Fruit fly (Drosophila melanogaster) whole organism, embryonic: ENCODE data around the gene Yip1d1.
A peak's percentile ranks its signal among the peaks of the same experiment; 100 is the strongest.

ENCODE experiments used
- CG12219 ChIP-seq: fragments of 200-800 bp; sonication (Bioruptor generic); optimal IDR thresholded peaks from 3 replicates; lab custom pipeline; 2018; ENCODE audit warnings: missing biosample characterization, mild to moderate bottlenecking, missing genetic modification characterization
- CG1233 ChIP-seq: fragments of 200-800 bp; sonication (Bioruptor generic); optimal IDR thresholded peaks from 4 replicates; lab custom pipeline; 2018; ENCODE audit warnings: missing biosample characterization, mild to moderate bottlenecking, missing genetic modification characterization
- CG9727 ChIP-seq: fragments of 200-800 bp; sonication (Bioruptor generic); optimal IDR thresholded peaks from 3 replicates; lab custom pipeline; 2017; ENCODE audit warnings: missing biosample characterization, mild to moderate bottlenecking, missing genetic modification characterization
- chinmo ChIP-seq: fragments of 200-800 bp; sonication (Bioruptor generic); IDR thresholded peaks from 4 replicates; pipeline ENCODE4 v1.3.6; 2022; ENCODE audit warnings: missing biosample characterization, missing genetic modification characterization; ENCODE audit not compliant: partially characterized antibody
- corto ChIP-seq: fragments of 200-800 bp; sonication (Bioruptor generic); optimal IDR thresholded peaks from 2 replicates; lab custom pipeline; 2016; ENCODE audit warnings: missing biosample characterization, mild to moderate bottlenecking, missing genetic modification characterization, moderate library complexity
- disco-r ChIP-seq: fragments of 200-800 bp; sonication (Bioruptor generic); optimal IDR thresholded peaks from 2 replicates; lab custom pipeline; 2016; ENCODE audit warnings: missing biosample characterization, missing genetic modification characterization
- gcm2 ChIP-seq: fragments of 200-800 bp; sonication (Bioruptor generic); optimal IDR thresholded peaks from 2 replicates; lab custom pipeline; 2016; ENCODE audit warnings: missing biosample characterization, missing genetic modification characterization
- hb ChIP-seq: fragments of 200-800 bp; sonication (Bioruptor generic); IDR thresholded peaks from 3 replicates; pipeline ENCODE4 v1.3.6; 2022; ENCODE audit warnings: missing biosample characterization, missing genetic modification characterization; ENCODE audit not compliant: partially characterized antibody
- mirr ChIP-seq: fragments of 200-800 bp; sonication (Bioruptor generic); optimal IDR thresholded peaks from 3 replicates; lab custom pipeline; 2018; ENCODE audit warnings: missing biosample characterization, mild to moderate bottlenecking, missing genetic modification characterization
- trh ChIP-seq: fragments of 200-800 bp; sonication (Bioruptor generic); optimal IDR thresholded peaks from 2 replicates; lab custom pipeline; 2016; ENCODE audit warnings: missing biosample characterization, missing genetic modification characterization
- wek ChIP-seq: fragments of 200-800 bp; sonication (Bioruptor generic); optimal IDR thresholded peaks from 3 replicates; lab custom pipeline; 2018; ENCODE audit warnings: missing biosample characterization, mild to moderate bottlenecking, missing genetic modification characterization, moderate library complexity
- wor ChIP-seq: fragments of 200-800 bp; sonication (Bioruptor generic); IDR thresholded peaks from 2 replicates; pipeline ENCODE4 v1.3.6; 2022; ENCODE audit warnings: missing biosample characterization, missing genetic modification characterization

DNA sequence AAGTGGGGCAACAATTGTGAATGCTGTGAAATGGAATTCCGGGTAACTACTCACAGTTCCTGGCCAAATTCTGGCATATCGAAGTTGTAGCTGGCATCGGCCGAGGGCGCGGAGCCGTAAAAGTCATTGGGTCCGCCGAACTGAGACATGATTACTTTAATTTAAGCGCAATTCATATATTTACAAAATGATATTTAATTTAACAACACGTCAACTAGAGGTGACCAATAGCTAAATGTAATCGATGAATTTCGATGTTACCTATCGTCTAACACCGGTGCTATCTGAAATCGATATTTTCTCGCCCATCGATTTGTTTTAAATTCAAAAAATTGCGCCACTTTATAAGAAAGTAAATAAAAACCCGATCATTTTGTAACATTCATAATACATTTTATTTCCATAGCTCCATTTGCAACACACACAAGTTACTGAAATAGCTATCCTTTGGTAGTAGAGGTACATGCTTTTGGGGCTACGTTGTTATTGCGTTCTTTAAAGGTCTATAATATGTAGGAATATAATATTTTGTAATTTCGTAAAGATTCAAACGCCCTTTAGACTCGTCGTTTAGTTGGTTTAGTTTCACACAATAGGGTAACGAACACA lies at the start of gene Yip1d1:
- peak; percentile 92 for TF ChIP-seq hb (GFP tag; lab: Robert Waterston, UW)
- TF ChIP-seq CG12219 (GFP tag; lab: Kevin White, UChicago): no peak
- TF ChIP-seq CG1233 (GFP tag; lab: Kevin White, UChicago): no peak
- TF ChIP-seq CG9727 (GFP tag; lab: Kevin White, UChicago): no peak
- TF ChIP-seq gcm2: no peak
- no peak for TF ChIP-seq wor (GFP tag; lab: Robert Waterston, UW)
- no peak for TF ChIP-seq trh (GFP tag; lab: Kevin White, UChicago)
- no peak for TF ChIP-seq wek
- no peak for TF ChIP-seq mirr
- TF ChIP-seq disco-r (GFP tag; lab: Kevin White, UChicago): no peak
- TF ChIP-seq corto: no peak
- TF ChIP-seq chinmo (GFP tag; lab: Robert Waterston, UW): peak; percentile 98
